Fruit fly (Drosophila melanogaster): Measurements from ENCODE around the gene CG33722.
A peak's percentile ranks its signal among the peaks of the same experiment; 100 is the strongest.

Gene CG33722

DNA sequence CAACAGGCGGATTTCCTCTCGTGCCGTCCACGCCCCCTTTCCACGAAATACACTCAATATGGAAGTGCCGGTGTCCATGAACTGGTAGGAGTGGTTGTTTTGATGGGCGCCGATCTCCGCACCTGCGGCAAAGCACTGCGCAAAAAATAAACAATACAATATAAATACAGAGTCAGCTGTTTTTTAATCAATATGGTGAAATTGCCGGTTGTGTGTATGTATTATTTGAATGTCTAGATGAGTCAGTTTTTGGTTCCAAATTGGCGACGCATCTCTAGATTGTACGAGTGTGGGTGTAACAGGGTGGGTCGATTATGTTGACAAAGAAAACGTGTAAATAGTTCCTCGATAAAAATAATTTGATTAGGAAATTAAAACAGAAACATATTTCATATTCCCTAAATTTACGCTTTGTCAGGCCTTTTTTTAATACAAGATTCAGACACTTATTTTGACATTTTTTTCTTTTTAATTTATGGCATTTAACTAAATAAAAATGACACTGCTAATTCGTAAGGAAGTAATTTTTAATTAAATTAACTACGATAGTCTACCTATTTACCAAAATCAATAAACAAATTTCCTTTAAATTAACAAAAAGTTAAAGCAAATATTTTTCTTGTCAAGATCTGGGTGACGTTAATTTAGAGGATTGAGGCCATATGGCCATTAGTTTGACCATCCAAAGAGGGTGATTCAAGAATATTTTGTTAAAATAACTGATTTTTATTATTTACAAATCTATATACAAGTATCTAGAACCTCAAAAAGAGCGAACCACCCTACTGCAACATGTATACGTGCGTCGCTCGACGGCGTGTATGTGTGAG is 4.2 kb upstream of the CG33722 start (continued):
- TF ChIP-seq Eip74EF (GFP tag; optimal IDR thresholded peaks at IDR 0.05) (peak in 1 of 2 experiments; percentile 96), ind (GFP tag; optimal IDR thresholded peaks at IDR 0.05) (peak; percentile 80), Chrac-16 (GFP tag; optimal IDR thresholded peaks at IDR 0.05) (peak; percentile 78), CG7928 (GFP tag; optimal IDR thresholded peaks at IDR 0.05) (peak; percentile 72), jing (GFP tag; optimal IDR thresholded peaks at IDR 0.05) (peak; percentile 50), BtbVII (GFP tag; optimal IDR thresholded peaks at IDR 0.05) (peak; percentile 94), Dref (GFP tag; IDR thresholded peaks at IDR 0.05) (no peak), seq (GFP tag; IDR thresholded peaks at IDR 0.05) (peak; percentile 75; the same call in 1 of the 2 replicates), CG8478 (optimal IDR thresholded peaks at IDR 0.05) (no peak), CG3838 (GFP tag; optimal IDR thresholded peaks at IDR 0.05) (peak; percentile 75), CG7786 (GFP tag; optimal IDR thresholded peaks at IDR 0.05) (peak; percentile 62), CG1832 (GFP tag; optimal IDR thresholded peaks at IDR 0.05) (no peak), CG1602 (GFP tag; optimal IDR thresholded peaks at IDR 0.05) (peak; percentile 79), sc (optimal IDR thresholded peaks at IDR 0.05) (no peak), sc (GFP tag; optimal IDR thresholded peaks at IDR 0.05) (peak; percentile 87), YL-1 (GFP tag; optimal IDR thresholded peaks at IDR 0.05) (no peak), CG17912 (GFP tag; optimal IDR thresholded peaks at IDR 0.05) (peak; percentile 43), CG31365 (tag; optimal IDR thresholded peaks at IDR 0.05) (no peak), CG7745 (tag; optimal IDR thresholded peaks at IDR 0.05) (no peak), fd3F (GFP tag; optimal IDR thresholded peaks at IDR 0.05) (peak; percentile 83), row (GFP tag; IDR thresholded peaks at IDR 0.05) (peak; percentile 77), CG13296 (GFP tag; optimal IDR thresholded peaks at IDR 0.05) (peak; percentile 90), mam (GFP tag; optimal IDR thresholded peaks at IDR 0.05) (peak; percentile 69), CG7271 (tag; optimal IDR thresholded peaks at IDR 0.05) (peak; percentile 6), CG12659 (GFP tag; optimal IDR thresholded peaks at IDR 0.05) (peak; percentile 95), Xrp1 (GFP tag; IDR thresholded peaks at IDR 0.05) (peak; percentile 75), CG5180 (GFP tag; optimal IDR thresholded peaks at IDR 0.05) (peak; percentile 84), CG6791 (GFP tag; IDR thresholded peaks at IDR 0.05; ENCODE audit: partially characterized antibody) (no peak), sug (tag; optimal IDR thresholded peaks at IDR 0.05) (peak; percentile 92), gt (GFP tag; IDR thresholded peaks at IDR 0.05) (0 out of 2 replicates have a peak, but pooled peaks have one; percentile 22), HHEX (GFP tag; optimal IDR thresholded peaks at IDR 0.05) (peak; percentile 90), stwl (tag; optimal IDR thresholded peaks at IDR 0.05) (no peak), CG12769 (tag; optimal IDR thresholded peaks at IDR 0.05) (peak; percentile 63), peb (GFP tag; IDR thresholded peaks at IDR 0.05) (peak; percentile 50; the same call in 1 of the 2 replicates), croc (GFP tag; conservative IDR thresholded peaks at IDR 0.05) (peak; percentile 57), fu2 (GFP tag; optimal IDR thresholded peaks at IDR 0.05) (peak; percentile 72), emc (GFP tag; optimal IDR thresholded peaks at IDR 0.05) (peak; percentile 21), luna (GFP tag; optimal IDR thresholded peaks at IDR 0.05) (peak; percentile 47), Nf-YA (GFP tag; IDR thresholded peaks at IDR 0.05) (peak; percentile 50; the same call in 1 of the 2 replicates), CG34376 (GFP tag; optimal IDR thresholded peaks at IDR 0.05) (peak; percentile 89), CG18619 (GFP tag; optimal IDR thresholded peaks at IDR 0.05) (peak; percentile 95), insv (GFP tag; optimal IDR thresholded peaks at IDR 0.05) (peak in 1 of 2 experiments; percentile 71), cg (GFP tag; optimal IDR thresholded peaks at IDR 0.05) (peak; percentile 70), CG4360 (GFP tag; IDR thresholded peaks at IDR 0.05) (peak; percentile 9; the same call in 1 of the 2 replicates), gcm2 (GFP tag; optimal IDR thresholded peaks at IDR 0.05) (peak; percentile 8), Hand (GFP tag; optimal IDR thresholded peaks at IDR 0.05) (peak; percentile 85), ewg (GFP tag; optimal IDR thresholded peaks at IDR 0.05) (peak; percentile 68), bigmax (GFP tag; optimal IDR thresholded peaks at IDR 0.05) (no peak), CG6175 (GFP tag; IDR thresholded peaks at IDR 0.05) (no peak)
